Worm (Caenorhabditis elegans): ENCODE measurements around the gene Y6E2A.7.

- TF ChIP-seq hlh-6 (tag; optimal IDR thresholded peaks at IDR 0.05), result no peak
- TF ChIP-seq hlh-30 (tag; optimal IDR thresholded peaks at IDR 0.05; ENCODE audit: insufficient read depth), result no peak
- TF ChIP-seq Y22D7AL.16 (tag; optimal IDR thresholded peaks at IDR 0.05), result no peak
- no peak for TF ChIP-seq ceh-31 (tag; optimal IDR thresholded peaks at IDR 0.05)
- no peak for TF ChIP-seq ceh-48 (tag; optimal IDR thresholded peaks at IDR 0.05)
Observed at ce11 chrV:15721888-15722287, 2.2 kb downstream of the Y6E2A.7 start, which contains the start of gene srh-140.

All from whole organism, late embryonic.